Worm (Caenorhabditis elegans): ENCODE results near the gene EGAP1.1.

- TF ChIP-seq nhr-76 (tag; optimal IDR thresholded peaks at IDR 0.05) (no peak), unc-62 (GFP tag; optimal IDR thresholded peaks at IDR 0.05) (no peak), elt-3 (tag; optimal IDR thresholded peaks at IDR 0.05) (no peak), nhr-237 (tag; optimal IDR thresholded peaks at IDR 0.05) (no peak), snpc-4 (tag; optimal IDR thresholded peaks at IDR 0.05) (no peak), flh-1 (GFP tag; optimal IDR thresholded peaks at IDR 0.05) (no peak), nhr-12 (tag; optimal IDR thresholded peaks at IDR 0.05) (no peak), ztf-11 (tag; optimal IDR thresholded peaks at IDR 0.05) (no peak), sptf-1 (tag; optimal IDR thresholded peaks at IDR 0.05) (no peak), lin-13 (tag; optimal IDR thresholded peaks at IDR 0.05) (no peak), bed-3 (GFP tag; optimal IDR thresholded peaks at IDR 0.05) (no peak)
These were observed 28.9 kb upstream of the EGAP1.1 start, which contains the start of gene dct-6 for ce11 chrIII:5965839-5966463.
